Fruit fly (Drosophila melanogaster) whole organism, pupa: ENCODE data around the gene scf.

Experiments used
- CG12605 ChIP-seq: fragments of 200-800 bp; sonication (Bioruptor generic); IDR thresholded peaks from 2 replicates; pipeline ENCODE4 v1.3.6; 2022; ENCODE audit warnings: missing biosample characterization, missing genetic modification characterization
- CG17806 ChIP-seq: fragments of 200-800 bp; sonication (Bioruptor generic); optimal IDR thresholded peaks from 2 replicates; lab custom pipeline; 2018; ENCODE audit warnings: missing biosample characterization, mild to moderate bottlenecking, missing genetic modification characterization, moderate library complexity
- Snoo ChIP-seq: fragments of 200-800 bp; sonication (Bioruptor generic); optimal IDR thresholded peaks from 3 replicates; lab custom pipeline; 2017; ENCODE audit warnings: missing biosample characterization, mild to moderate bottlenecking, missing genetic modification characterization, inconsistent platforms
- fd96Ca ChIP-seq: fragments of 200-800 bp; sonication (Bioruptor generic); IDR thresholded peaks from 3 replicates; pipeline ENCODE4 v1.3.6; 2022; ENCODE audit warnings: missing biosample characterization, missing genetic modification characterization
- rn ChIP-seq: fragments of 200-800 bp; sonication (Bioruptor generic); IDR thresholded peaks from 2 replicates; pipeline ENCODE4 v1.3.6; 2022; ENCODE audit warnings: missing biosample characterization, missing genetic modification characterization

DNA sequence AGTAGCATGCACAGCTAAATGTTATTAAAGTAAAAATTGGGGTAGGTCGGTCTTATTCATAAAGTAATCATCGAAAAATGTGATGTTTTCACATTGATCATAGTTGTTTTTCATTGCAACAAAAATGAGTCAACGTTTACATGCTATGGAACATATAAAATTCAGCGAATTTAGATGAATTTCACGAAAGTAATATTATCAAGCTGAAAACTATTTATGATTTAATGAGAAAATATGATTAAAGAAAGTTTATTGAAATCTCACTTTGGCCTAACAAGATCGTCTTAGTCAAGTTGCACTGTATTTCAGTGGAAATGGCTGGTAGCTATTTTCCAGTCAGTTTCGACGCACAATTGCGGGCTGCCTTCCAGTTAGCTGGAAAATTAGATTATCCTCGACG, 50.5 kb downstream of the scf start:
- TF ChIP-seq fd96Ca (GFP tag; lab: Robert Waterston, UW) (no peak), Snoo (tag; lab: Kevin White, UChicago) (no peak), CG12605 (GFP tag; lab: Robert Waterston, UW) (no peak), CG17806 (tag; lab: Kevin White, UChicago) (no peak), rn (GFP tag; lab: Robert Waterston, UW) (no peak)
